Worm (Caenorhabditis elegans) whole organism, L2 larva: Measurements from ENCODE around the gene tbc-7.

Source experiments
- C34F6.9 ChIP-seq: fragments of 150-350 bp; optimal IDR thresholded peaks from 2 replicates; lab custom pipeline; 2014; ENCODE audit warnings: missing biosample characterization, missing genetic modification characterization
- F13H6.1 ChIP-seq: sonication (generic microtip); optimal IDR thresholded peaks from 2 replicates; lab custom pipeline; 2016; ENCODE audit warnings: missing genetic modification characterization, missing compliant biosample characterization
- R02D3.7 ChIP-seq: fragments of 150-350 bp; optimal IDR thresholded peaks from 2 replicates; lab custom pipeline; 2014; ENCODE audit warnings: missing biosample characterization, missing genetic modification characterization
- Y55F3AM.14 ChIP-seq: fragments of 200-800 bp; sonication (Bioruptor generic); optimal IDR thresholded peaks from 2 replicates; lab custom pipeline; 2018; ENCODE audit warnings: mild to moderate bottlenecking, missing genetic modification characterization, missing compliant biosample characterization
- alr-1 ChIP-seq: fragments of 150-350 bp; optimal IDR thresholded peaks from 2 replicates; lab custom pipeline; 2014; ENCODE audit warnings: missing biosample characterization, missing genetic modification characterization
- aly-2 ChIP-seq: fragments of 150-350 bp; optimal IDR thresholded peaks from 2 replicates; lab custom pipeline; 2014; ENCODE audit warnings: missing biosample characterization, missing genetic modification characterization
- ama-1 ChIP-seq: fragments of 150-350 bp; optimal IDR thresholded peaks from 2 replicates; lab custom pipeline; 2018; ENCODE audit warnings: inconsistent platforms
- blmp-1 ChIP-seq: sonication (generic microtip); optimal IDR thresholded peaks from 2 replicates; lab custom pipeline; 2017; ENCODE audit warnings: missing genetic modification characterization, mild to moderate bottlenecking, missing compliant biosample characterization, antibody characterized with exemption, moderate library complexity; ENCODE audit not compliant: insufficient read depth
- crh-2 ChIP-seq: sonication (generic microtip); optimal IDR thresholded peaks from 2 replicates; lab custom pipeline; 2017; ENCODE audit warnings: missing biosample characterization, missing genetic modification characterization
- dmd-4 ChIP-seq: sonication (generic microtip); optimal IDR thresholded peaks from 2 replicates; lab custom pipeline; 2017; ENCODE audit warnings: missing biosample characterization, missing genetic modification characterization
- egl-27 ChIP-seq: sonication (generic microtip); optimal IDR thresholded peaks from 3 replicates; lab custom pipeline; 2017; ENCODE audit warnings: missing biosample characterization, missing genetic modification reagents, missing genetic modification characterization
- elt-1 ChIP-seq: fragments of 150-350 bp; optimal IDR thresholded peaks from 2 replicates; lab custom pipeline; 2014; ENCODE audit warnings: missing biosample characterization, missing genetic modification characterization
- elt-3 ChIP-seq: sonication (generic microtip); optimal IDR thresholded peaks from 2 replicates; lab custom pipeline; 2017; ENCODE audit warnings: missing biosample characterization, missing genetic modification characterization
- fos-1 ChIP-seq: fragments of 150-350 bp; optimal IDR thresholded peaks from 2 replicates; lab custom pipeline; 2014; ENCODE audit warnings: missing biosample characterization, missing genetic modification characterization
- gmeb-1 ChIP-seq: fragments of 150-350 bp; optimal IDR thresholded peaks from 2 replicates; lab custom pipeline; 2014; ENCODE audit warnings: missing biosample characterization, missing genetic modification characterization
- lin-11 ChIP-seq: fragments of 150-350 bp; sonication (generic microtip); optimal IDR thresholded peaks from 2 replicates; lab custom pipeline; 2014; ENCODE audit warnings: missing biosample characterization, missing genetic modification characterization, inconsistent platforms, mixed read lengths
- lin-13 ChIP-seq: fragments of 150-350 bp; optimal IDR thresholded peaks from 2 replicates; lab custom pipeline; 2014; ENCODE audit warnings: missing biosample characterization, missing genetic modification reagents, missing genetic modification characterization
- lin-39 ChIP-seq: fragments of 150-350 bp; optimal IDR thresholded peaks from 2 replicates; lab custom pipeline; 2014; ENCODE audit warnings: missing biosample characterization, missing genetic modification reagents, missing genetic modification characterization
- lsy-2 ChIP-seq, 2 experiments: fragments of 150-350 bp in 1 of 2; sonication (generic microtip) in 1 of 2; optimal IDR thresholded peaks; 2 replicates each; lab custom pipeline; 2014 to 2017; ENCODE audit warnings: missing biosample characterization in 2 of 2, missing genetic modification characterization in 2 of 2
- mdl-1 ChIP-seq, 2 experiments: fragments of 150-350 bp in 1 of 2; sonication (generic microtip) in 1 of 2; optimal IDR thresholded peaks; 2 replicates each; lab custom pipeline; 2017; ENCODE audit warnings: missing biosample characterization in 2 of 2, missing genetic modification characterization in 2 of 2
- nhr-10 ChIP-seq: sonication (generic microtip); optimal IDR thresholded peaks from 2 replicates; lab custom pipeline; 2017; ENCODE audit warnings: missing biosample characterization, missing genetic modification characterization
- nhr-11 ChIP-seq: fragments of 150-350 bp; optimal IDR thresholded peaks from 2 replicates; lab custom pipeline; 2014; ENCODE audit warnings: missing biosample characterization, missing genetic modification characterization
- nhr-12 ChIP-seq: fragments of 150-350 bp; optimal IDR thresholded peaks from 2 replicates; lab custom pipeline; 2014; ENCODE audit warnings: missing biosample characterization, missing genetic modification characterization
- nhr-129 ChIP-seq: fragments of 150-350 bp; optimal IDR thresholded peaks from 2 replicates; lab custom pipeline; 2014; ENCODE audit warnings: missing biosample characterization, missing genetic modification characterization
- nhr-21 ChIP-seq: fragments of 150-350 bp; optimal IDR thresholded peaks from 2 replicates; lab custom pipeline; 2014; ENCODE audit warnings: missing biosample characterization, missing genetic modification characterization
- nhr-23 ChIP-seq: fragments of 150-350 bp; optimal IDR thresholded peaks from 2 replicates; lab custom pipeline; 2014; ENCODE audit warnings: missing biosample characterization, missing genetic modification reagents, missing genetic modification characterization
- nhr-237 ChIP-seq: fragments of 150-350 bp; optimal IDR thresholded peaks from 2 replicates; lab custom pipeline; 2014; ENCODE audit warnings: missing biosample characterization, missing genetic modification characterization
- nhr-6 ChIP-seq: fragments of 150-350 bp; optimal IDR thresholded peaks from 2 replicates; lab custom pipeline; 2014; ENCODE audit warnings: missing biosample characterization, missing genetic modification characterization
- peb-1 ChIP-seq: fragments of 150-350 bp; optimal IDR thresholded peaks from 2 replicates; lab custom pipeline; 2014; ENCODE audit warnings: missing biosample characterization, missing genetic modification characterization
- sem-4 ChIP-seq: fragments of 150-350 bp; optimal IDR thresholded peaks from 2 replicates; lab custom pipeline; 2014; ENCODE audit warnings: missing biosample characterization, missing genetic modification reagents, missing genetic modification characterization
- skn-1 ChIP-seq: sonication (generic microtip); optimal IDR thresholded peaks from 2 replicates; lab custom pipeline; 2017; ENCODE audit warnings: missing biosample characterization, missing genetic modification characterization
- sma-3 ChIP-seq: sonication (generic microtip); optimal IDR thresholded peaks from 2 replicates; lab custom pipeline; 2016; ENCODE audit warnings: missing genetic modification reagents, missing genetic modification characterization, missing compliant biosample characterization
- sma-9 ChIP-seq, 2 experiments: fragments of 150-350 bp in 1 of 2; sonication (generic microtip) in 1 of 2; optimal IDR thresholded peaks; 2 replicates each; lab custom pipeline; 2014 to 2016; ENCODE audit warnings: missing genetic modification characterization in 2 of 2, mild to moderate bottlenecking in 1 of 2, missing biosample characterization in 1 of 2, missing compliant biosample characterization in 1 of 2, missing genetic modification reagents in 1 of 2, moderate library complexity in 1 of 2
- snpc-4 ChIP-seq: fragments of 150-350 bp; optimal IDR thresholded peaks from 2 replicates; lab custom pipeline; 2014; ENCODE audit warnings: missing biosample characterization, missing genetic modification characterization
- unc-39 ChIP-seq: fragments of 150-350 bp; optimal IDR thresholded peaks from 2 replicates; lab custom pipeline; 2014; ENCODE audit warnings: missing biosample characterization, missing genetic modification characterization
- unc-55 ChIP-seq: fragments of 150-350 bp; sonication (generic microtip); optimal IDR thresholded peaks from 3 replicates; lab custom pipeline; 2014; ENCODE audit warnings: missing biosample characterization, missing genetic modification reagents, missing genetic modification characterization
- zag-1 ChIP-seq: fragments of 150-350 bp; optimal IDR thresholded peaks from 2 replicates; lab custom pipeline; 2014; ENCODE audit warnings: missing biosample characterization, missing genetic modification characterization
- ztf-1 ChIP-seq: fragments of 200-800 bp; sonication (Bioruptor generic); conservative IDR thresholded peaks from 2 replicates; pipeline ENCODE4 v1.3.6; 2022; ENCODE audit warnings: missing genetic modification characterization, missing compliant biosample characterization
- ztf-11 ChIP-seq: sonication (generic microtip); optimal IDR thresholded peaks from 2 replicates; lab custom pipeline; 2017; ENCODE audit warnings: missing biosample characterization, missing genetic modification characterization
- ztf-4 ChIP-seq: fragments of 150-350 bp; optimal IDR thresholded peaks from 2 replicates; lab custom pipeline; 2014; ENCODE audit warnings: missing biosample characterization, missing genetic modification characterization

Gene tbc-7

DNA sequence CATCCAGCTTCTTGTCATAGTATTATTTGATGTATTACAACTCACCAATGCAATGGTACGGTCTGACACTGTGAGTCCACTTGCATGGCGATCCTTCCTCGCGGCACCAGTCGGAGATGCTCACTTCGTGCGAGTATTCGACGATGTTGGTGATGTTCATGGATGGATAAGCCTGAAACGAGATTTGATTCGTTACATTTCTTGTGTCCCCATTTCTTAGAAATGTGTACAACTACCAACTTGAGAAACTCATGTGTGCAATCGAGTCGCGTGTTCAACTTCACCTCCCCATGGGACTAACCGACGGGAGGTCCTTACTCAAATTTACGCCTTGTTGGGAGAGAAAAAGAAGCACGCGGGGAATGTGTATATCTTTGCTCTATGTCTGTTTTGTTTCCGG, 18.6 kb upstream of the tbc-7 start:
- peak in 1 of 2 experiments; percentile 25 for TF ChIP-seq mdl-1 (tag; optimal IDR thresholded peaks at IDR 0.05; lab: Kevin White, UChicago)
- TF ChIP-seq snpc-4 (tag; lab: Kevin White, UChicago), result no peak
- TF ChIP-seq, all 48 proteins: peak for 1

ce11 chrX:5116180-5116579, 17.9 kb upstream of the tbc-7 start:
- TF ChIP-seq sem-4 (tag; lab: Kevin White, UChicago) (no peak), ztf-11 (tag; lab: Kevin White, UChicago) (no peak), unc-55 (GFP tag; lab: Kevin White, UChicago) (no peak), gmeb-1 (tag; lab: Kevin White, UChicago) (no peak), elt-3 (tag; lab: Kevin White, UChicago) (no peak), nhr-23 (no peak), ztf-4 (no peak), unc-39 (tag; lab: Kevin White, UChicago) (no peak), R02D3.7 (no peak)

ce11 chrX:5116816-5117459, 17.1 kb upstream of the tbc-7 start, which contains the start of gene apl-1:
Gene apl-1, minus strand, starts transcription at chrX:5116866.
- no peak for TF ChIP-seq nhr-12 (tag; lab: Kevin White, UChicago)
- peak; percentile 7 for TF ChIP-seq fos-1
- peak; percentile 68 for TF ChIP-seq nhr-129
- TF ChIP-seq crh-2, result peak; percentile 1
- peak; percentile 53 for TF ChIP-seq sma-9 (GFP tag; optimal IDR thresholded peaks at IDR 0.05; lab: Kevin White, UChicago)
- no peak for TF ChIP-seq sma-9 (tag; optimal IDR thresholded peaks at IDR 0.05; lab: Kevin White, UChicago)
- peak; percentile 21 for TF ChIP-seq nhr-21 (tag; lab: Kevin White, UChicago)
- TF ChIP-seq sma-3 (GFP tag; lab: Kevin White, UChicago), result peak; percentile 54
- TF ChIP-seq ama-1, result peak; percentile 9
- no peak for TF ChIP-seq blmp-1 (tag; lab: Kevin White, UChicago)
- TF ChIP-seq elt-3 (tag; lab: Kevin White, UChicago), result no peak
- TF ChIP-seq alr-1 (tag; lab: Kevin White, UChicago), result no peak

- TF ChIP-seq lsy-2 (tag; optimal IDR thresholded peaks at IDR 0.05; lab: Kevin White, UChicago) (peak in 1 of 2 experiments; percentile 39), crh-2 (peak; percentile 0), skn-1 (tag; lab: Kevin White, UChicago) (no peak), Y55F3AM.14 (GFP tag; lab: Kevin White, UChicago) (no peak), nhr-23 (no peak), fos-1 (no peak), R02D3.7 (no peak), C34F6.9 (peak; percentile 24), nhr-6 (tag; lab: Kevin White, UChicago) (peak; percentile 30), sem-4 (tag; lab: Kevin White, UChicago) (peak; percentile 48), ztf-4 (no peak), lin-39 (tag; lab: Kevin White, UChicago) (no peak), sma-9 (GFP tag; optimal IDR thresholded peaks at IDR 0.05; lab: Kevin White, UChicago) (peak; percentile 23), sma-9 (tag; optimal IDR thresholded peaks at IDR 0.05; lab: Kevin White, UChicago) (no peak)
Observed at ce11 chrX:5117571-5117970, 16.5 kb upstream of the tbc-7 start.

- TF ChIP-seq ztf-1 (no peak), blmp-1 (tag; lab: Kevin White, UChicago) (peak; percentile 72), sma-3 (GFP tag; lab: Kevin White, UChicago) (peak; percentile 81), alr-1 (tag; lab: Kevin White, UChicago) (no peak), lsy-2 (tag; optimal IDR thresholded peaks at IDR 0.05; lab: Kevin White, UChicago) (peak in 1 of 2 experiments; percentile 32), nhr-23 (no peak), dmd-4 (no peak), lin-11 (tag; lab: Kevin White, UChicago) (no peak), zag-1 (tag; lab: Kevin White, UChicago) (no peak), ama-1 (no peak), ztf-11 (tag; lab: Kevin White, UChicago) (no peak), egl-27 (tag; lab: Kevin White, UChicago) (no peak), unc-39 (tag; lab: Kevin White, UChicago) (no peak), R02D3.7 (no peak), sem-4 (tag; lab: Kevin White, UChicago) (peak; percentile 69), snpc-4 (tag; lab: Kevin White, UChicago) (no peak), sma-9 (GFP tag; optimal IDR thresholded peaks at IDR 0.05; lab: Kevin White, UChicago) (peak; percentile 71), sma-9 (tag; optimal IDR thresholded peaks at IDR 0.05; lab: Kevin White, UChicago) (no peak), C34F6.9 (peak; percentile 20), nhr-129 (peak; percentile 53), nhr-237 (no peak), mdl-1 (tag; optimal IDR thresholded peaks at IDR 0.05; lab: Kevin White, UChicago) (peak in 1 of 2 experiments; percentile 50), lin-13 (peak; percentile 14), Y55F3AM.14 (GFP tag; lab: Kevin White, UChicago) (peak; percentile 59), peb-1 (tag; lab: Kevin White, UChicago) (no peak), nhr-11 (tag; lab: Kevin White, UChicago) (no peak), fos-1 (peak; percentile 55), nhr-21 (tag; lab: Kevin White, UChicago) (peak; percentile 76), F13H6.1 (peak; percentile 77), nhr-12 (tag; lab: Kevin White, UChicago) (no peak), ztf-4 (peak; percentile 17), aly-2 (tag; lab: Kevin White, UChicago) (no peak), elt-1 (no peak), elt-3 (tag; lab: Kevin White, UChicago) (no peak), nhr-10 (no peak)
Observed at ce11 chrX:5119246-5119645, 14.8 kb upstream of the tbc-7 start.
